Fruit fly (Drosophila melanogaster): ENCODE data around the gene CG6885.

The CG6885 gene

dm6 chr3L:18784562-18784961, 40.3 kb downstream of the CG6885 start (continued):
- TF ChIP-seq CG3838 (GFP tag; optimal IDR thresholded peaks at IDR 0.05) (no peak), Dp (GFP tag; optimal IDR thresholded peaks at IDR 0.05) (no peak), CG8290 (GFP tag; optimal IDR thresholded peaks at IDR 0.05) (no peak), CG8290 (tag; optimal IDR thresholded peaks at IDR 0.05) (peak in 1 of 2 experiments; percentile 52), caup (GFP tag; optimal IDR thresholded peaks at IDR 0.05; ENCODE audit: severe bottlenecking) (peak; percentile 48), NC2β (GFP tag; optimal IDR thresholded peaks at IDR 0.05) (no peak), dmrt99B (tag; optimal IDR thresholded peaks at IDR 0.05) (peak; percentile 79), Six4 (GFP tag; optimal IDR thresholded peaks at IDR 0.05) (no peak), CG8924 (tag; optimal IDR thresholded peaks at IDR 0.05) (peak; percentile 45), dpn (GFP tag; optimal IDR thresholded peaks at IDR 0.05) (peak; percentile 56 to 57), Hr39 (optimal IDR thresholded peaks at IDR 0.05) (no peak), CG7839 (tag; optimal IDR thresholded peaks at IDR 0.05) (peak; percentile 74), CG14014 (GFP tag; IDR thresholded peaks at IDR 0.05) (peak; percentile 73), CG34422 (GFP tag; IDR thresholded peaks at IDR 0.05) (peak; percentile 84), toy (GFP tag; IDR thresholded peaks at IDR 0.05) (0 out of 2 replicates have a peak, but pooled peaks have one; percentile 35), CG9817 (tag; optimal IDR thresholded peaks at IDR 0.05) (peak; percentile 28), CG1603 (tag; optimal IDR thresholded peaks at IDR 0.05) (peak; percentile 54), CG4617 (GFP tag; optimal IDR thresholded peaks at IDR 0.05; ENCODE audit: borderline replicate concordance) (no peak), CG34376 (GFP tag; optimal IDR thresholded peaks at IDR 0.05) (no peak), BEAF-32 (GFP tag; optimal IDR thresholded peaks at IDR 0.05) (no peak), Dfd (GFP tag; optimal IDR thresholded peaks at IDR 0.05) (no peak), CG2875 (GFP tag; optimal IDR thresholded peaks at IDR 0.05) (no peak), slp2 (GFP tag; optimal IDR thresholded peaks at IDR 0.05) (peak; percentile 38), CG5245 (GFP tag; optimal IDR thresholded peaks at IDR 0.05) (peak; percentile 22), tap (tag; optimal IDR thresholded peaks at IDR 0.05) (peak; percentile 52), MBD-R2 (GFP tag; IDR thresholded peaks at IDR 0.05) (no peak), CTCF (GFP tag; optimal IDR thresholded peaks at IDR 0.05) (peak; percentile 13), CG12659 (GFP tag; optimal IDR thresholded peaks at IDR 0.05) (peak; percentile 44), Gug (GFP tag; IDR thresholded peaks at IDR 0.05) (peak; percentile 62; the same call in 2 of the 4 replicates), dm (GFP tag; optimal IDR thresholded peaks at IDR 0.05) (no peak), CG15479 (GFP tag; optimal IDR thresholded peaks at IDR 0.05) (no peak), klu (GFP tag; IDR thresholded peaks at IDR 0.05) (no peak), p53 (GFP tag; optimal IDR thresholded peaks at IDR 0.05) (no peak), Dbx (GFP tag; IDR thresholded peaks at IDR 0.05) (no peak), Chrac-16 (GFP tag; optimal IDR thresholded peaks at IDR 0.05) (no peak), disco-r (GFP tag; optimal IDR thresholded peaks at IDR 0.05) (no peak), Neu2 (GFP tag; optimal IDR thresholded peaks at IDR 0.05; ENCODE audit: borderline replicate concordance) (no peak), pum (GFP tag; optimal IDR thresholded peaks at IDR 0.05) (peak; percentile 21), CG10274 (GFP tag; optimal IDR thresholded peaks at IDR 0.05) (peak; percentile 35), CG33213 (GFP tag; optimal IDR thresholded peaks at IDR 0.05) (peak; percentile 19), Dll (GFP tag; IDR thresholded peaks at IDR 0.05; ENCODE audit: partially characterized antibody) (no peak), mirr (GFP tag; optimal IDR thresholded peaks at IDR 0.05) (no peak), Bgb (GFP tag; IDR thresholded peaks at IDR 0.05; ENCODE audit: partially characterized antibody) (peak; percentile 26; the same call in 1 of the 2 replicates), CG16815 (GFP tag; optimal IDR thresholded peaks at IDR 0.05) (no peak), CG2120 (GFP tag; optimal IDR thresholded peaks at IDR 0.05) (peak; percentile 38), Rx (GFP tag; IDR thresholded peaks at IDR 0.05) (peak; percentile 46), zen2 (GFP tag; IDR thresholded peaks at IDR 0.05; ENCODE audit: partially characterized antibody) (no peak), crc (GFP tag; optimal IDR thresholded peaks at IDR 0.05) (peak; percentile 18), sisA (GFP tag; IDR thresholded peaks at IDR 0.05) (peak; percentile 63), Lpt (GFP tag; optimal IDR thresholded peaks at IDR 0.05) (no peak), tll (GFP tag; optimal IDR thresholded peaks at IDR 0.05) (no peak), ase (GFP tag; IDR thresholded peaks at IDR 0.05) (peak; percentile 79; the same call in 2 of the 3 replicates)

Data from whole organism, embryonic.